Fruit fly (Drosophila melanogaster) whole organism, embryonic: ENCODE results near the gene CG44261.

Source experiments
- B-H1 ChIP-seq: fragments of 200-800 bp; sonication (Bioruptor generic); IDR thresholded peaks from 3 replicates; pipeline ENCODE4 v1.3.6; 2022; ENCODE audit warnings: missing biosample characterization, missing genetic modification characterization
- Bteb2 ChIP-seq: fragments of 200-800 bp; sonication (Bioruptor generic); optimal IDR thresholded peaks from 2 replicates; lab custom pipeline; 2016; ENCODE audit warnings: missing biosample characterization, missing genetic modification characterization
- CG11456 ChIP-seq: fragments of 200-800 bp; sonication (Bioruptor generic); IDR thresholded peaks from 3 replicates; pipeline ENCODE4 v1.3.6; 2022; ENCODE audit warnings: missing biosample characterization, missing genetic modification characterization
- CG11504 ChIP-seq: fragments of 200-800 bp; sonication (Bioruptor generic); optimal IDR thresholded peaks from 3 replicates; lab custom pipeline; 2019; ENCODE audit warnings: missing biosample characterization, mild to moderate bottlenecking, missing genetic modification characterization, moderate library complexity
- CG11695 ChIP-seq: fragments of 200-800 bp; sonication (Bioruptor generic); IDR thresholded peaks from 3 replicates; pipeline ENCODE4 v1.3.6; 2022; ENCODE audit warnings: missing biosample characterization, missing genetic modification characterization
- CG12071 ChIP-seq: fragments of 200-800 bp; sonication (Bioruptor generic); optimal IDR thresholded peaks from 3 replicates; lab custom pipeline; 2018; ENCODE audit warnings: missing biosample characterization, mild to moderate bottlenecking, missing genetic modification characterization
- CG13624 ChIP-seq: fragments of 200-800 bp; sonication (Bioruptor generic); optimal IDR thresholded peaks from 2 replicates; lab custom pipeline; 2016; ENCODE audit warnings: missing biosample characterization, missing genetic modification characterization
- CG13894 ChIP-seq: fragments of 200-800 bp; sonication (Bioruptor generic); optimal IDR thresholded peaks from 3 replicates; lab custom pipeline; 2018; ENCODE audit warnings: missing biosample characterization, mild to moderate bottlenecking, missing genetic modification characterization, moderate library complexity
- CG14667 ChIP-seq: fragments of 200-800 bp; sonication (Bioruptor generic); IDR thresholded peaks from 2 replicates; pipeline ENCODE4 v1.3.6; 2022; ENCODE audit warnings: missing biosample characterization, missing genetic modification characterization
- CG15514 ChIP-seq: fragments of 200-800 bp; sonication (Bioruptor generic); optimal IDR thresholded peaks from 3 replicates; lab custom pipeline; 2017; ENCODE audit warnings: missing biosample characterization, missing genetic modification characterization, mild to moderate bottlenecking, moderate library complexity, missing genetic modification reagents
- CG1602 ChIP-seq: fragments of 200-800 bp; sonication (Bioruptor generic); optimal IDR thresholded peaks from 3 replicates; lab custom pipeline; 2016; ENCODE audit warnings: missing biosample characterization, missing genetic modification characterization
- CG18599 ChIP-seq: fragments of 200-800 bp; sonication (Bioruptor generic); optimal IDR thresholded peaks from 3 replicates; lab custom pipeline; 2017; ENCODE audit warnings: missing biosample characterization, missing genetic modification characterization, mild to moderate bottlenecking, moderate library complexity, missing genetic modification reagents
- CG2875 ChIP-seq: fragments of 200-800 bp; sonication (Bioruptor generic); optimal IDR thresholded peaks from 2 replicates; lab custom pipeline; 2017; ENCODE audit warnings: missing biosample characterization, mild to moderate bottlenecking, missing genetic modification characterization, missing genetic modification reagents
- CG31224 ChIP-seq: fragments of 200-800 bp; sonication (Bioruptor generic); IDR thresholded peaks from 2 replicates; pipeline ENCODE4 v1.3.6; 2022; ENCODE audit warnings: missing biosample characterization, missing genetic modification characterization
- CG34224 ChIP-seq: fragments of 200-800 bp; sonication (Bioruptor generic); IDR thresholded peaks from 3 replicates; pipeline ENCODE4 v1.3.6; 2022; ENCODE audit warnings: missing biosample characterization, missing genetic modification characterization; ENCODE audit not compliant: partially characterized antibody
- CG4328 ChIP-seq: fragments of 200-800 bp; sonication (Bioruptor generic); optimal IDR thresholded peaks from 3 replicates; lab custom pipeline; 2017; ENCODE audit warnings: missing biosample characterization, missing genetic modification reagents, missing genetic modification characterization
- CG4404 ChIP-seq: fragments of 200-800 bp; sonication (Bioruptor generic); IDR thresholded peaks from 2 replicates; pipeline ENCODE4 v1.3.6; 2022; ENCODE audit warnings: missing biosample characterization, missing genetic modification characterization
- CG6689 ChIP-seq: fragments of 200-800 bp; sonication (Bioruptor generic); IDR thresholded peaks from 2 replicates; pipeline ENCODE4 v1.3.6; 2022; ENCODE audit warnings: missing biosample characterization, missing genetic modification characterization
- CG8944 ChIP-seq: fragments of 200-800 bp; sonication (Bioruptor generic); optimal IDR thresholded peaks from 3 replicates; lab custom pipeline; 2016; ENCODE audit warnings: missing biosample characterization, missing genetic modification characterization
- CG9932 ChIP-seq: fragments of 200-800 bp; sonication (Bioruptor generic); IDR thresholded peaks from 2 replicates; pipeline ENCODE4 v1.3.6; 2022; ENCODE audit warnings: missing biosample characterization, missing genetic modification characterization
- Deaf1 ChIP-seq: fragments of 200-800 bp; optimal IDR thresholded peaks from 3 replicates; lab custom pipeline; 2019; ENCODE audit warnings: missing biosample characterization, mild to moderate bottlenecking, missing genetic modification characterization, moderate library complexity
- ERR ChIP-seq: fragments of 200-800 bp; sonication (Bioruptor generic); optimal IDR thresholded peaks from 2 replicates; lab custom pipeline; 2016; ENCODE audit warnings: missing biosample characterization, missing genetic modification characterization
- Fer1 ChIP-seq: fragments of 200-800 bp; sonication (Bioruptor generic); optimal IDR thresholded peaks from 2 replicates; lab custom pipeline; 2017; ENCODE audit warnings: missing biosample characterization, mild to moderate bottlenecking, missing genetic modification characterization
- Gug ChIP-seq: fragments of 200-800 bp; sonication (Bioruptor generic); IDR thresholded peaks from 4 replicates; pipeline ENCODE4 v1.3.6; 2022; ENCODE audit warnings: missing biosample characterization, missing genetic modification characterization
- H2.0 ChIP-seq: fragments of 200-800 bp; sonication (Bioruptor generic); IDR thresholded peaks from 2 replicates; pipeline ENCODE4 v1.3.6; 2022; ENCODE audit warnings: missing biosample characterization, missing genetic modification characterization
- Sry-β ChIP-seq: fragments of 200-800 bp; sonication (Bioruptor generic); optimal IDR thresholded peaks from 2 replicates; lab custom pipeline; 2018; ENCODE audit warnings: missing biosample characterization, mild to moderate bottlenecking, missing genetic modification characterization, moderate library complexity
- Ssrp ChIP-seq: fragments of 200-800 bp; sonication (Bioruptor generic); optimal IDR thresholded peaks from 2 replicates; lab custom pipeline; 2018; ENCODE audit warnings: missing biosample characterization, mild to moderate bottlenecking, missing genetic modification characterization, moderate library complexity
- Taf1 ChIP-seq: fragments of 200-800 bp; sonication (Bioruptor generic); IDR thresholded peaks from 2 replicates; pipeline ENCODE4 v1.3.6; 2022; ENCODE audit warnings: missing biosample characterization, missing genetic modification characterization
- Tbp ChIP-seq: fragments of >200 bp; optimal IDR thresholded peaks from 2 replicates; lab custom pipeline; 2018; ENCODE audit warnings: missing biosample characterization, missing genetic modification characterization
- cas ChIP-seq: fragments of 200-800 bp; sonication (Bioruptor generic); IDR thresholded peaks from 2 replicates; pipeline ENCODE4 v1.3.6; 2022; ENCODE audit warnings: missing biosample characterization, missing genetic modification characterization
- cg ChIP-seq: fragments of 200-800 bp; sonication (Bioruptor generic); optimal IDR thresholded peaks from 3 replicates; lab custom pipeline; 2019; ENCODE audit warnings: missing biosample characterization, mild to moderate bottlenecking, missing genetic modification characterization, moderate library complexity
- croc ChIP-seq: fragments of 200-800 bp; sonication (Bioruptor generic); conservative IDR thresholded peaks from 3 replicates; pipeline ENCODE4 v1.3.6; 2022; ENCODE audit warnings: missing biosample characterization, missing genetic modification characterization
- danr ChIP-seq: fragments of 200-800 bp; sonication (Bioruptor generic); IDR thresholded peaks from 2 replicates; pipeline ENCODE4 v1.3.6; 2022; ENCODE audit warnings: missing biosample characterization, missing genetic modification characterization
- disco-r ChIP-seq: fragments of 200-800 bp; sonication (Bioruptor generic); optimal IDR thresholded peaks from 2 replicates; lab custom pipeline; 2016; ENCODE audit warnings: missing biosample characterization, missing genetic modification characterization
- jing ChIP-seq: fragments of 200-800 bp; sonication (Bioruptor generic); optimal IDR thresholded peaks from 2 replicates; lab custom pipeline; 2018; ENCODE audit warnings: missing biosample characterization, mild to moderate bottlenecking, missing genetic modification characterization
- lab ChIP-seq: fragments of 200-800 bp; sonication (Bioruptor generic); optimal IDR thresholded peaks from 3 replicates; lab custom pipeline; 2017; ENCODE audit warnings: missing biosample characterization, missing genetic modification characterization, mild to moderate bottlenecking, moderate library complexity, missing genetic modification reagents
- luna ChIP-seq: fragments of 200-800 bp; sonication (Bioruptor generic); optimal IDR thresholded peaks from 2 replicates; lab custom pipeline; 2016; ENCODE audit warnings: missing biosample characterization, missing genetic modification characterization
- maf-S ChIP-seq: fragments of 200-800 bp; sonication (Bioruptor generic); optimal IDR thresholded peaks from 2 replicates; lab custom pipeline; 2016; ENCODE audit warnings: missing biosample characterization, missing genetic modification characterization
- mam ChIP-seq: fragments of 200-800 bp; sonication (Bioruptor generic); optimal IDR thresholded peaks from 3 replicates; lab custom pipeline; 2016; ENCODE audit warnings: missing biosample characterization, missing genetic modification characterization
- nerfin-1 ChIP-seq: fragments of 200-800 bp; sonication (Bioruptor generic); optimal IDR thresholded peaks from 3 replicates; lab custom pipeline; 2019; ENCODE audit warnings: missing biosample characterization, mild to moderate bottlenecking, missing genetic modification characterization, moderate library complexity
- nmo ChIP-seq: fragments of 200-800 bp; sonication (Bioruptor generic); optimal IDR thresholded peaks from 2 replicates; lab custom pipeline; 2018; ENCODE audit warnings: missing biosample characterization, mild to moderate bottlenecking, missing genetic modification characterization, moderate library complexity
- pb ChIP-seq: fragments of 200-800 bp; sonication (Bioruptor generic); optimal IDR thresholded peaks from 3 replicates; lab custom pipeline; 2016; ENCODE audit warnings: missing biosample characterization, missing genetic modification characterization
- phol ChIP-seq: fragments of 200-800 bp; sonication (Bioruptor generic); optimal IDR thresholded peaks from 3 replicates; lab custom pipeline; 2018; ENCODE audit warnings: missing biosample characterization, mild to moderate bottlenecking, missing genetic modification characterization, moderate library complexity
- pros ChIP-seq: fragments of 200-800 bp; sonication (Bioruptor generic); optimal IDR thresholded peaks from 3 replicates; lab custom pipeline; 2019; ENCODE audit warnings: missing biosample characterization, mild to moderate bottlenecking, missing genetic modification characterization, moderate library complexity
- schlank ChIP-seq: fragments of 200-800 bp; sonication (Bioruptor generic); optimal IDR thresholded peaks from 2 replicates; lab custom pipeline; 2018; ENCODE audit warnings: missing biosample characterization, mild to moderate bottlenecking, missing genetic modification characterization
- sd ChIP-seq: fragments of 200-800 bp; sonication (Bioruptor generic); optimal IDR thresholded peaks from 3 replicates; lab custom pipeline; 2018; ENCODE audit warnings: missing biosample characterization, mild to moderate bottlenecking, missing genetic modification characterization, moderate library complexity
- seq ChIP-seq: fragments of 200-800 bp; sonication (Bioruptor generic); IDR thresholded peaks from 2 replicates; pipeline ENCODE4 v1.3.6; 2022; ENCODE audit warnings: missing biosample characterization, missing genetic modification characterization
- slou ChIP-seq: fragments of 200-800 bp; sonication (Bioruptor generic); optimal IDR thresholded peaks from 3 replicates; lab custom pipeline; 2016; ENCODE audit warnings: missing biosample characterization, missing genetic modification characterization
- tgo ChIP-seq: fragments of 200-800 bp; sonication (Bioruptor generic); IDR thresholded peaks from 3 replicates; pipeline ENCODE4 v1.3.6; 2022; ENCODE audit warnings: missing biosample characterization, missing genetic modification characterization
- tin ChIP-seq: fragments of 200-800 bp; sonication (Bioruptor generic); optimal IDR thresholded peaks from 3 replicates; lab custom pipeline; 2016; ENCODE audit warnings: missing biosample characterization, missing genetic modification characterization
- trh ChIP-seq: fragments of 200-800 bp; sonication (Bioruptor generic); optimal IDR thresholded peaks from 2 replicates; lab custom pipeline; 2016; ENCODE audit warnings: missing biosample characterization, missing genetic modification characterization
- vnd ChIP-seq: fragments of 200-800 bp; sonication (Bioruptor generic); IDR thresholded peaks from 3 replicates; pipeline ENCODE4 v1.3.6; 2022; ENCODE audit warnings: missing biosample characterization, missing genetic modification characterization; ENCODE audit not compliant: partially characterized antibody
- yki ChIP-seq: fragments of >200 bp; optimal IDR thresholded peaks from 3 replicates; lab custom pipeline; 2018

CG44261 gene

DNA sequence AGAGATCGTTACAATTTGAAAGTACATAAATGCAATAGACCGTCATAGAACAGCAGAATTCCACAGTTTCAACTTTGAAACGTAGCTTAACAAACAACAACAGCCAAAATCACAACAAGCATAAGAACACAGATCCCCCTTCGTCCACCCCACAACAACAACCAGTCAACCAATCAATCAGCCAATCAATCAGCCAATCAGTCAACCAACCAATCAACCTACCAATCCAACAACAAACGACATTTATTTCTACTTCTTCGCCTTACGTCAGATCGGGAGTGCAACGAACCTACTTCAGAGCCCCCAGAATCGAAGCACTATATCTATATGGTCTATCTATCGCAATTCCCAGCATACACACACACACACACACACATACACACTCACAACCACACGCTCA is 42.7 kb upstream of the CG44261 start:
- TF ChIP-seq CG15514 = no peak
- no peak for TF ChIP-seq CG4328 (GFP tag; lab: Kevin White, UChicago)
- no peak for TF ChIP-seq Sry-β
- no peak for TF ChIP-seq CG14667 (GFP tag; lab: Robert Waterston, UW)
- TF ChIP-seq CG4404 = no peak
- TF ChIP-seq yki (lab: Kevin White, UChicago) = no peak
- TF ChIP-seq Fer1 (GFP tag; lab: Kevin White, UChicago) = no peak
- no peak for TF ChIP-seq nerfin-1
- TF ChIP-seq pros (GFP tag; lab: Kevin White, UChicago) = no peak
- no peak for TF ChIP-seq tin (GFP tag; lab: Kevin White, UChicago)
- no peak for TF ChIP-seq phol
- peak; percentile 13 for TF ChIP-seq lab
- no peak for TF ChIP-seq Gug (GFP tag; lab: Robert Waterston, UW)
- no peak for TF ChIP-seq nmo (GFP tag; lab: Kevin White, UChicago)
- TF ChIP-seq jing = no peak
- no peak for TF ChIP-seq CG9932 (GFP tag; lab: Robert Waterston, UW)
- no peak for TF ChIP-seq seq (GFP tag; lab: Robert Waterston, UW)
- TF ChIP-seq Taf1 (GFP tag; lab: Robert Waterston, UW) = no peak
- no peak for TF ChIP-seq disco-r
- no peak for TF ChIP-seq cas (GFP tag; lab: Robert Waterston, UW)
- no peak for TF ChIP-seq CG1602 (GFP tag; lab: Kevin White, UChicago)
- no peak for TF ChIP-seq sd
- no peak for TF ChIP-seq CG18599 (GFP tag; lab: Kevin White, UChicago)
- no peak for TF ChIP-seq CG12071
- no peak for TF ChIP-seq vnd
- no peak for TF ChIP-seq CG34224 (GFP tag; lab: Robert Waterston, UW)
- no peak for TF ChIP-seq croc
- TF ChIP-seq B-H1 = no peak
- TF ChIP-seq pb = no peak
- TF ChIP-seq danr (GFP tag; lab: Robert Waterston, UW) = no peak
- no peak for TF ChIP-seq schlank (tag; lab: Kevin White, UChicago)
- TF ChIP-seq H2.0 (GFP tag; lab: Robert Waterston, UW) = no peak
- TF ChIP-seq CG2875 (GFP tag; lab: Kevin White, UChicago) = no peak
- no peak for TF ChIP-seq CG8944
- TF ChIP-seq CG13894 (tag; lab: Kevin White, UChicago) = peak; percentile 26
- no peak for TF ChIP-seq maf-S (GFP tag; lab: Kevin White, UChicago)
- TF ChIP-seq CG11695 (GFP tag; lab: Robert Waterston, UW) = no peak
- TF ChIP-seq ERR (GFP tag; lab: Kevin White, UChicago) = no peak
- no peak for TF ChIP-seq trh (GFP tag; lab: Kevin White, UChicago)
- peak; percentile 7 for TF ChIP-seq luna (GFP tag; lab: Kevin White, UChicago)
- no peak for TF ChIP-seq Ssrp
- TF ChIP-seq CG6689 (GFP tag; lab: Robert Waterston, UW) = no peak
- peak; percentile 72 for TF ChIP-seq cg (GFP tag; lab: Kevin White, UChicago)
- TF ChIP-seq CG31224 = no peak
- TF ChIP-seq slou (GFP tag; lab: Kevin White, UChicago) = no peak
- no peak for TF ChIP-seq Deaf1 (tag; lab: Kevin White, UChicago)
- TF ChIP-seq Tbp = no peak
- no peak for TF ChIP-seq tgo (GFP tag; lab: Robert Waterston, UW)
- TF ChIP-seq mam (GFP tag; lab: Kevin White, UChicago) = no peak
- TF ChIP-seq Bteb2 (GFP tag; lab: Kevin White, UChicago) = no peak
- TF ChIP-seq CG11504 (tag; lab: Kevin White, UChicago) = no peak
- no peak for TF ChIP-seq CG13624
- no peak for TF ChIP-seq CG11456 (GFP tag; lab: Robert Waterston, UW)
